Fruit fly (Drosophila melanogaster): ENCODE data around the gene MTA1-like.

The MTA1-like gene

DNA sequence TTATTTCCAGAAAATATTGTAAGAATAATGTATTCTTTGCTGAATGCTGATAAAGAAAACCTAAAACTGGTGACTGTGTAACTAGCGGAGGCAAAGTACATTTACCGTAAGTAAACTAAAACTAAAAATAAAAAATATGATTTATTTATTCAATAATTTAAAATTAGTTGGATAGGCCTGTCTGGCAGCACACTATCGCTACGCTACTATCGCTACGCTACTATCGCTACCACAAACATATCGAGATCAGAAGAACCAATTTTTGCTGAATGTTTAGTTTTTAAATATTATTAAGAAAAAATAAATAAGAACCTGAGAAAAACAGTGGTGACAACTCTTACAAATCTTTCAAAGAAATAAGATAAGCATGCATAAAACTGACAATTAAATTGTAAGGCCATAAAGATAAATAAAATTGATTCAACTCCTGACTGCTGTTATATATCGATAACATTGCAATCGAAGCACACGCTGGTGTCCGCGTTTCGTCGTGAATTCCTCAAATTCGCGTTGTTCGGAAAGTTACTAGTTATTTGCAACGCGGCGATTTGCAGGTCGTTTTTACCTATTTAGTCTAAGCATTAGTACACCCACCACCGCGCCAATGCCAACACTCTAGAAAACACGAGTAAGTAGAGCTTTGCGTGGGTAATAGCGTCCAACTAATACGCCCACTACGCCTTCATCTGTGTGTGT is 11.8 kb upstream of the MTA1-like start, which contains the start of gene Wdr33 (continued):
- TF ChIP-seq pzg (GFP tag; optimal IDR thresholded peaks at IDR 0.05): peak; percentile 33
- TF ChIP-seq Sin3A (optimal IDR thresholded peaks at IDR 0.05): peak; percentile 60
- peak; percentile 10 for TF ChIP-seq sug (tag; optimal IDR thresholded peaks at IDR 0.05)
- no peak for TF ChIP-seq CG10959 (GFP tag; IDR thresholded peaks at IDR 0.05)
- TF ChIP-seq Ada2b (GFP tag; IDR thresholded peaks at IDR 0.05): no peak
- no peak for TF ChIP-seq Hr51 (GFP tag; optimal IDR thresholded peaks at IDR 0.05)
- TF ChIP-seq hkb (optimal IDR thresholded peaks at IDR 0.05): no peak
- TF ChIP-seq hkb (GFP tag; IDR thresholded peaks at IDR 0.05): 0 out of 2 replicates have a peak, but pooled peaks have one; percentile 9
- no peak for TF ChIP-seq GATAe (GFP tag; conservative IDR thresholded peaks at IDR 0.05)
- no peak for TF ChIP-seq HmgD (GFP tag; optimal IDR thresholded peaks at IDR 0.05)
- no peak for TF ChIP-seq CkIIα-i1 (GFP tag; IDR thresholded peaks at IDR 0.05)
- no peak for TF ChIP-seq CG3065 (GFP tag; optimal IDR thresholded peaks at IDR 0.05)
- no peak for TF ChIP-seq CG10543 (GFP tag; optimal IDR thresholded peaks at IDR 0.05)
- no peak for TF ChIP-seq slou (GFP tag; optimal IDR thresholded peaks at IDR 0.05)
- no peak for TF ChIP-seq Hr78 (GFP tag; optimal IDR thresholded peaks at IDR 0.05)
- peak; percentile 8 for TF ChIP-seq CG1529 (GFP tag; optimal IDR thresholded peaks at IDR 0.05)
- TF ChIP-seq grn (GFP tag; optimal IDR thresholded peaks at IDR 0.05): no peak
- peak; percentile 29 for TF ChIP-seq tap (tag; optimal IDR thresholded peaks at IDR 0.05)
- TF ChIP-seq pfk (GFP tag; optimal IDR thresholded peaks at IDR 0.05): no peak
- TF ChIP-seq run (tag; optimal IDR thresholded peaks at IDR 0.05): no peak
- TF ChIP-seq CG17385 (GFP tag; optimal IDR thresholded peaks at IDR 0.05): peak; percentile 36
- no peak for TF ChIP-seq lab (GFP tag; optimal IDR thresholded peaks at IDR 0.05)
- TF ChIP-seq crol (GFP tag; IDR thresholded peaks at IDR 0.05): no peak
- TF ChIP-seq NFAT (GFP tag; IDR thresholded peaks at IDR 0.05): 0 out of 2 replicates have a peak, but pooled peaks have one; percentile 8
- TF ChIP-seq Lhr (GFP tag; optimal IDR thresholded peaks at IDR 0.05): peak; percentile 20
- no peak for TF ChIP-seq CG11247 (GFP tag; IDR thresholded peaks at IDR 0.05)
- TF ChIP-seq CG4282 (GFP tag; optimal IDR thresholded peaks at IDR 0.05): no peak
- TF ChIP-seq Pdp1 (GFP tag; optimal IDR thresholded peaks at IDR 0.05): peak in 1 of 2 experiments; percentile 0
- TF ChIP-seq CG7928 (GFP tag; optimal IDR thresholded peaks at IDR 0.05): no peak
- no peak for TF ChIP-seq z (GFP tag; IDR thresholded peaks at IDR 0.05)
- no peak for TF ChIP-seq CG2199 (GFP tag; IDR thresholded peaks at IDR 0.05)
- TF ChIP-seq odd (GFP tag; optimal IDR thresholded peaks at IDR 0.05): no peak
- TF ChIP-seq CG10274 (GFP tag; optimal IDR thresholded peaks at IDR 0.05): no peak
- TF ChIP-seq Lim3 (GFP tag; IDR thresholded peaks at IDR 0.05): no peak
- TF ChIP-seq dysf (GFP tag; IDR thresholded peaks at IDR 0.05): no peak
- no peak for TF ChIP-seq chn (GFP tag; optimal IDR thresholded peaks at IDR 0.05)
- peak; percentile 77 for TF ChIP-seq sens (GFP tag)
- TF ChIP-seq knrl (GFP tag; IDR thresholded peaks at IDR 0.05; ENCODE audit: partially characterized antibody): peak; percentile 94
- TF ChIP-seq CG10565 (GFP tag; optimal IDR thresholded peaks at IDR 0.05): no peak
- no peak for TF ChIP-seq CG32767 (GFP tag; IDR thresholded peaks at IDR 0.05)
- TF ChIP-seq wdn (GFP tag; IDR thresholded peaks at IDR 0.05): no peak
- peak; percentile 84 for TF ChIP-seq HLH4C (GFP tag; IDR thresholded peaks at IDR 0.05; ENCODE audit: partially characterized antibody)
- TF ChIP-seq dan (GFP tag; IDR thresholded peaks at IDR 0.05): no peak
- TF ChIP-seq ems (GFP tag; optimal IDR thresholded peaks at IDR 0.05): no peak
- no peak for TF ChIP-seq CG1603 (tag; optimal IDR thresholded peaks at IDR 0.05)
- TF ChIP-seq CG6791 (GFP tag; IDR thresholded peaks at IDR 0.05; ENCODE audit: partially characterized antibody): peak; percentile 91
- TF ChIP-seq ase (GFP tag; IDR thresholded peaks at IDR 0.05): no peak; the same call in 2 of the 3 replicates
- TF ChIP-seq mirr (GFP tag; optimal IDR thresholded peaks at IDR 0.05): no peak
- TF ChIP-seq CG3281 (GFP tag; optimal IDR thresholded peaks at IDR 0.05): no peak
- TF ChIP-seq danr (GFP tag; IDR thresholded peaks at IDR 0.05): 0 out of 2 replicates have a peak, but pooled peaks have one; percentile 17
- TF ChIP-seq toy (GFP tag; IDR thresholded peaks at IDR 0.05): no peak
